Fruit fly (Drosophila melanogaster) whole organism: ENCODE data around the gene mask.

Source experiments
- CG8478 ChIP-seq: fragments of >200 bp; optimal IDR thresholded peaks from 2 replicates; lab custom pipeline; 2018; ENCODE audit warnings: inconsistent platforms
- Dll ChIP-seq: fragments of >200 bp; optimal IDR thresholded peaks from 2 replicates; lab custom pipeline; 2017
- EcR ChIP-seq, 2 experiments: fragments of >200 bp; optimal IDR thresholded peaks; 2 replicates each; lab custom pipeline; 2017; ENCODE audit warnings: missing biosample characterization in 2 of 2, missing genetic modification characterization in 2 of 2, missing genetic modification reagents in 2 of 2
- pan ChIP-seq: fragments of >200 bp; optimal IDR thresholded peaks from 2 replicates; lab custom pipeline; 2017
- psq ChIP-seq: fragments of >200 bp; optimal IDR thresholded peaks from 2 replicates; lab custom pipeline; 2017
- usp ChIP-seq: fragments of >200 bp; optimal IDR thresholded peaks from 2 replicates; lab custom pipeline; 2017; ENCODE audit warnings: missing biosample characterization, missing genetic modification characterization, mixed read lengths

The mask gene

dm6 chr3R:24230423-24231205 lies at the start of gene mask:
mask (plus strand) TSS chr3R:24230562.
- TF ChIP-seq CG8478 (lab: Kevin White, UChicago): peak; percentile 59
- TF ChIP-seq Dll (lab: Kevin White, UChicago): no peak
- TF ChIP-seq psq (lab: Kevin White, UChicago): no peak
- no peak for TF ChIP-seq usp (GFP tag; lab: Kevin White, UChicago)

DNA sequence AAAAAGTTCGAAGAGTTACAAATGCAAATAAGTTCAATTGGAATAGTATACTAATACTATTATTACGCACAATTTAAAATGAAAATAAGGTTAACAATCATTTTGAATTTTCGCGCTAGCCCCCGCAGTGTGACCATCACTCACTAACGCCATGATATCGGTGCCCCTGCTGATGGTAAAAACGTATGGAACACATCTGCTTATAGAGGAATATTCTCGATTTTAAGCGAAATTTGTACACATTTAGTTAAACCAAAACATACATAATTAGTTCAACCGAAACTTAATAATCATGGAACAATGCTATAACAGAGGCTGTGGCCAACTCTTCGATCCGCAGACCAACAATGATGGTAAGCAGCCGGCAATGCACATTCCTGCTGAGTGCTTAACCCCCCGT lies 44.2 kb upstream of the mask start, which contains the start of gene mora:
Gene mora, plus strand, starts transcription at position 172 of the 400 bp plus-strand sequence.
- TF ChIP-seq CG8478 (lab: Kevin White, UChicago): no peak
- TF ChIP-seq pan (lab: Kevin White, UChicago): no peak
- TF ChIP-seq Dll (lab: Kevin White, UChicago): no peak
- TF ChIP-seq EcR (GFP tag; optimal IDR thresholded peaks at IDR 0.05; lab: Kevin White, UChicago): no peak
- no peak for TF ChIP-seq psq (lab: Kevin White, UChicago)
- TF ChIP-seq usp (GFP tag; lab: Kevin White, UChicago): no peak

DNA sequence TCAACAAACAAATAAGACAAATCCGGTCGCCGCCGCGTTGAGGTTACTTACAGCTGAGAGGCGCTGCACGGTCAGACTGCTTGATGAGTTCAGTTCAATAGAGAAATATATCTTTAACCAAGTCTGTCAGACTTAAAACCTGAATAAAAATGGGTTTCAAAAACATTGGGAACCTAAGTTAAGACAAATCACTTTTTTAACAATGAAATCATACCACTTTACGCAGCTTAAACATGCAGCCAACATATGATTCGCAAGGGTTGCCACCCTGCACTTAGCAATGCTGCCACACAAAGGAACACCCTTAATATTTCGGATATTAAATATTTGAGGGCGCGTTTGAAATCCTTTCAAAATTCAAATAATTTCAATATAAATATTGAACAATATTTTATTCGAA lies 41.7 kb upstream of the mask start, which contains the start of gene CG5515:
Gene CG5515, minus strand, starts transcription at position 278 of the 400 bp plus-strand sequence.
- TF ChIP-seq Dll (lab: Kevin White, UChicago): no peak
- no peak for TF ChIP-seq CG8478 (lab: Kevin White, UChicago)
- no peak for TF ChIP-seq pan (lab: Kevin White, UChicago)
- no peak for TF ChIP-seq usp (GFP tag; lab: Kevin White, UChicago)
- TF ChIP-seq EcR (GFP tag; optimal IDR thresholded peaks at IDR 0.05; lab: Kevin White, UChicago): no peak
- no peak for TF ChIP-seq psq (lab: Kevin White, UChicago)

DNA sequence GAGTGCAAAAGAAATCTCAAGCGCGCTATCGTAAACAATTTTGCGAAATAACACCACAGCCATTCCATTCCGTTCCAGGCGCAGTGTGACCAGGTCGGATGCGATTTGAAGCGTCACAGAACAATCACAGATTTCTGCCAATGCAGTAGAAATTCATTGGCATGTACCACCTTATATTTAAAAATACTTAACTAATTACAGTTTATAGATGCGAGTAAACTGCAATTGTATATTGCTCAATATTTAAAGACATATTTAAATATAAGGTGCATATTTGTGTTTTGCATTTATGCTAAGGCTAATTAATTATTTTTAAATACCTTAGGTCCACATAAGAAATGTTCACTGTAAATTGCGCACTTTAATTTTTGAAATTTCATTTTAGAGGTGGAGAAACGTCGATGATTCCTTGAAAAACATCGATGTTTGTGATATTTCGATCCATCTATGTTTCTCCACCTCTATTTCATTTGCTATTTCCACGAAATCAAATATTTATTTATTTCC lies 36.9 kb upstream of the mask start, which contains the start of the genes SMC6 and CG6204:
Gene SMC6, minus strand, starts transcription at position 51 of the 507 bp plus-strand sequence.
Gene CG6204, plus strand, starts transcription at position 460 of the 507 bp plus-strand sequence.
- TF ChIP-seq Dll (lab: Kevin White, UChicago) (no peak), CG8478 (lab: Kevin White, UChicago) (no peak), psq (lab: Kevin White, UChicago) (no peak), usp (GFP tag; lab: Kevin White, UChicago) (no peak), EcR (GFP tag; optimal IDR thresholded peaks at IDR 0.05; lab: Kevin White, UChicago) (no peak), pan (lab: Kevin White, UChicago) (no peak)

dm6 chr3R:24202723-24203122 lies 27.6 kb upstream of the mask start:
- TF ChIP-seq Dll (lab: Kevin White, UChicago): no peak
- TF ChIP-seq pan (lab: Kevin White, UChicago): no peak
- TF ChIP-seq EcR (GFP tag; optimal IDR thresholded peaks at IDR 0.05; lab: Kevin White, UChicago): no peak
- no peak for TF ChIP-seq psq (lab: Kevin White, UChicago)
- no peak for TF ChIP-seq usp (GFP tag; lab: Kevin White, UChicago)
- TF ChIP-seq CG8478 (lab: Kevin White, UChicago): no peak

dm6 chr3R:24203426-24203825 lies 26.9 kb upstream of the mask start:
- TF ChIP-seq usp (GFP tag; lab: Kevin White, UChicago): no peak
- no peak for TF ChIP-seq CG8478 (lab: Kevin White, UChicago)
- TF ChIP-seq pan (lab: Kevin White, UChicago): no peak
- no peak for TF ChIP-seq EcR (GFP tag; optimal IDR thresholded peaks at IDR 0.05; lab: Kevin White, UChicago)

dm6 chr3R:24204022-24204421 lies 26.3 kb upstream of the mask start:
- no peak for TF ChIP-seq psq (lab: Kevin White, UChicago)
- TF ChIP-seq EcR (GFP tag; optimal IDR thresholded peaks at IDR 0.05; lab: Kevin White, UChicago): no peak
- no peak for TF ChIP-seq Dll (lab: Kevin White, UChicago)
- no peak for TF ChIP-seq usp (GFP tag; lab: Kevin White, UChicago)
- TF ChIP-seq pan (lab: Kevin White, UChicago): no peak
- no peak for TF ChIP-seq CG8478 (lab: Kevin White, UChicago)

DNA sequence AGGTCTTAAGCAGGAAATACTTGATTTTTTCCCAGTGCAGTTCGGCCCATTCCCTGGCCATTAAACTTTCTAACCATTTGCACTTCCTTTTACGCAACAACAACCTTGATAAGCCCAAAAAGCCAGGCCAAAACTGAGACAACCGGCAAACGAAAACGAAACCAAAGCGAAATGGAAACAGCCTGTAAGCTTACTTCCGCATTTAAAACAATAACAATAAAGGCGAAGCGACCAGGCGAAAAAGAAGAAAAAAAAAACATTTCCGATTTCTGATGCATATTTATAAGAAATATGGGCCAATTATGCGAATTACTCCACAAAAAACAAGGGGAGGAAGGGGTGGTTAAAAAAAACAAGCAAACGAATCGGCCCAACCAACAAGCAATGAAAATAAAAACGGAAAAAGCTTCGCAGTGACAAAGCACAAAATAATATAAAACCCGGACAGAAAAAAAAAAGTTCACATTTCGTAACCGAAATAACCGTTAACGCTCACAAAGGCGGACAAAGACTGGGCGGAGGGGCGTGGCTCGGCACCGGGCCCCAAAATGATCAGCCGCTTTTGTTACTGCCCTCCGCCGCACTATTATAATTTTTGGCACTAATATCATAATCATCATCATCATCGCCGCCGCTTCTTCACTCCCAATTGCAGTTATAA lies 25.0 kb upstream of the mask start:
- TF ChIP-seq Dll (lab: Kevin White, UChicago) (peak; percentile 38), usp (GFP tag; lab: Kevin White, UChicago) (no peak)

DNA sequence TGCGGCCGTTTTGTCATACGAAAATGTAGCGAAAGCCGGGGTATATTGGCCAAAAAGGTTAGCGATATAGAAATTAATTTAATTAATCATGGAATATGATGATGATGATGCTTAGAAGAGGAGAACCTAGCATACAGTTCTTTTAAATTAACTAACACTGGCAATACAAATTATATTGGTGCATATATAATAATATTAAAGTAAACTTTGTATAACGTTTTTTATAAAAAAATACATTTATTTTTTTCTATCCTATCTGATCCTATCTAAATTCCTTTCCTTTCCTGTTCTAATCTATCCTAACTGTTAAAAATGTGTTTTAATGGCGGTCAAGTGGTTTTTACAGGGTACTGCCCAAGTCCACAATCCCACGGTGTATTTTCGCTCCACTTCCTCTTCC lies 24.4 kb upstream of the mask start:
- no peak for TF ChIP-seq usp (GFP tag; lab: Kevin White, UChicago)
- TF ChIP-seq EcR (GFP tag; optimal IDR thresholded peaks at IDR 0.05; lab: Kevin White, UChicago): no peak
- no peak for TF ChIP-seq psq (lab: Kevin White, UChicago)
- no peak for TF ChIP-seq Dll (lab: Kevin White, UChicago)
- TF ChIP-seq pan (lab: Kevin White, UChicago): peak; percentile 90

DNA sequence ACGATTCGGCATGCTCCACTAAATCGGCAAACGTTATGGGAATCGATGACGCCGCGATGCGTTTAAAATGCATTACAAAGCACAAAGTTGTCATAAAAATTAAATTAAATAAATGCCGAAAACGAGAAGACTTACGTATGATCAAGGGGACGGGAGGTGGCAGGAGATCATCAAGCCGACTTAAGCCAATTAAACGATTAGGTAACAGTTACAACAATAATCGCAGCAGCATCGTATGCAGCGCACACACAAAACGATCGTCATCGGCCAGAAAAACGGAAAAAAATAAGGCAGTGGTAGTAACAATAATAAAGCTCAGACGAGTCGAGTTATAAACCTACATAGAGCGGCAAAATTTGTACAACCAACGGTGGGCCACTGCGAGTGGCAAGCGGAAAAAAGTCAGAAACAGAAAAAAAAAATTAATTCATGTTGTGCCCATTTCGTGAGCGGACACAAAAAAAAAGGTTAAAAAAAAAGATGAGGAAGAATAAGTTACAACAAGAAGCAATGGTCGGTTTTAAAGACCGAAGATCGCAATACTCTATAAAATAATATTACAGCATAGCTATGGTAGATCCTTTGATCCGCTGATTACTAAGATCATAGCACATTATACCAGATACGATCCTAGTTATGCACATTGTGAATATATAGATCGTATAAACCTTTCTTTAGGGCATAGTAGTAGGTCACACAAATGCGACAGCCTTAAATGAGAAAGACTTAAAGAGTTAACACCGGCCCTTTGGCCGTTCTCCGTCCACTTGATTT lies 23.8 kb upstream of the mask start:
- TF ChIP-seq CG8478 (lab: Kevin White, UChicago) (no peak), EcR (GFP tag; optimal IDR thresholded peaks at IDR 0.05; lab: Kevin White, UChicago) (no peak), pan (lab: Kevin White, UChicago) (no peak), usp (GFP tag; lab: Kevin White, UChicago) (no peak), Dll (lab: Kevin White, UChicago) (no peak), psq (lab: Kevin White, UChicago) (no peak)
